Worm (Caenorhabditis elegans) whole organism, late embryonic: Measurements from ENCODE around the gene B0244.17.

Experiments
- C08G9.2 ChIP-seq: sonication (generic microtip); optimal IDR thresholded peaks from 2 replicates; lab custom pipeline; 2016; ENCODE audit warnings: mild to moderate bottlenecking, missing genetic modification characterization, moderate library complexity, missing compliant biosample characterization
- ama-1 ChIP-seq: fragments of 150-350 bp; optimal IDR thresholded peaks from 2 replicates; lab custom pipeline; 2014
- ceh-14 ChIP-seq: sonication (generic microtip); optimal IDR thresholded peaks from 2 replicates; lab custom pipeline; 2016; ENCODE audit warnings: missing genotype, missing genetic modification characterization, missing compliant biosample characterization
- elt-4 ChIP-seq: sonication (generic microtip); optimal IDR thresholded peaks from 2 replicates; lab custom pipeline; 2016; ENCODE audit warnings: missing genetic modification characterization, missing compliant biosample characterization
- nhr-11 ChIP-seq: fragments of 150-350 bp; optimal IDR thresholded peaks from 2 replicates; lab custom pipeline; 2014; ENCODE audit warnings: missing biosample characterization, missing genetic modification characterization
- pha-4 ChIP-seq: fragments of 150-350 bp; optimal IDR thresholded peaks from 2 replicates; lab custom pipeline; 2018; ENCODE audit warnings: missing biosample characterization, missing genetic modification reagents, missing genetic modification characterization
- tbx-2 ChIP-seq: sonication (generic microtip); optimal IDR thresholded peaks from 2 replicates; lab custom pipeline; 2016; ENCODE audit warnings: missing genetic modification characterization, missing compliant biosample characterization

ce11 chrIII:5761886-5762285, 28.9 kb downstream of the B0244.17 start:
- TF ChIP-seq nhr-11 (tag; lab: Kevin White, UChicago), result no peak
- no peak for TF ChIP-seq pha-4 (tag; lab: Kevin White, UChicago)
- TF ChIP-seq elt-4 (tag; lab: Kevin White, UChicago), result no peak
- TF ChIP-seq ceh-14 (tag; lab: Kevin White, UChicago), result no peak
- TF ChIP-seq C08G9.2 (tag; lab: Kevin White, UChicago), result no peak
- no peak for TF ChIP-seq tbx-2 (tag; lab: Kevin White, UChicago)
- no peak for TF ChIP-seq ama-1 (lab: Kevin White, UChicago)
